Worm (Caenorhabditis elegans): ENCODE data around the gene nspc-5.
"Not testable (repeated sequence)": the region's sequence is repeated elsewhere in the genome, so short reads cannot be mapped to it uniquely, and the experiment has no call there.

ce11 chrX:8535006-8535405, 3.5 kb upstream of the nspc-5 start, which contains the start of gene nspc-1:
- not testable (repeated sequence) for TF ChIP-seq snpc-1.1 (tag; optimal IDR thresholded peaks at IDR 0.05; ENCODE audit: insufficient read depth); lin-26 (GFP tag; IDR thresholded peaks at IDR 0.05); lin-40 (tag; optimal IDR thresholded peaks at IDR 0.05); snpc-4 (GFP tag; optimal IDR thresholded peaks at IDR 0.05); snpc-4 (tag; optimal IDR thresholded peaks at IDR 0.05); ztf-3 (GFP tag; optimal IDR thresholded peaks at IDR 0.05); ceh-79 (tag; optimal IDR thresholded peaks at IDR 0.05)
